Worm (Caenorhabditis elegans) whole organism, young adult: ENCODE measurements around the gene kbp-2.

Source experiments
- B0035.1 ChIP-seq: sonication (generic microtip); optimal IDR thresholded peaks from 2 replicates; lab custom pipeline; 2016; ENCODE audit warnings: missing genetic modification characterization, mild to moderate bottlenecking, missing compliant biosample characterization, missing genotype, missing genetic modification reagents
- B0261.1 ChIP-seq: sonication (generic microtip); optimal IDR thresholded peaks from 2 replicates; lab custom pipeline; 2016; ENCODE audit warnings: mild to moderate bottlenecking, missing genetic modification characterization, moderate library complexity, missing compliant biosample characterization
- B0336.3 ChIP-seq: fragments of 200-800 bp; sonication (Bioruptor generic); IDR thresholded peaks from 2 replicates; pipeline ENCODE4 v1.3.6; 2022; ENCODE audit warnings: missing genetic modification characterization, missing compliant biosample characterization
- C17E4.6 ChIP-seq: fragments of 200-800 bp; sonication (Bioruptor generic); IDR thresholded peaks from 2 replicates; pipeline ENCODE4 v1.3.6; 2022; ENCODE audit warnings: missing genetic modification reagents, missing genetic modification characterization, missing compliant biosample characterization
- F22D6.2 ChIP-seq: sonication (generic microtip); optimal IDR thresholded peaks from 2 replicates; lab custom pipeline; 2016; ENCODE audit warnings: mild to moderate bottlenecking, missing genetic modification characterization, missing compliant biosample characterization
- F23B12.7 ChIP-seq: sonication (generic microtip); optimal IDR thresholded peaks from 2 replicates; lab custom pipeline; 2017; ENCODE audit warnings: missing genetic modification characterization, mild to moderate bottlenecking, missing compliant biosample characterization, antibody characterized with exemption, moderate library complexity; ENCODE audit not compliant: insufficient read depth
- F33H1.4 ChIP-seq: fragments of 200-800 bp; sonication (Bioruptor generic); IDR thresholded peaks from 2 replicates; pipeline ENCODE4 v1.3.6; 2022; ENCODE audit warnings: missing genetic modification reagents, missing genetic modification characterization, missing compliant biosample characterization
- F49E8.2 ChIP-seq: sonication (generic microtip); optimal IDR thresholded peaks from 3 replicates; lab custom pipeline; 2017; ENCODE audit warnings: missing genetic modification characterization, mild to moderate bottlenecking, missing compliant biosample characterization, antibody characterized with exemption, moderate library complexity; ENCODE audit not compliant: insufficient read depth
- T26A5.8 ChIP-seq: sonication (generic microtip); optimal IDR thresholded peaks from 2 replicates; lab custom pipeline; 2016; ENCODE audit warnings: missing genetic modification characterization, missing compliant biosample characterization
- Y53F4B.3 ChIP-seq: fragments of 200-800 bp; sonication (Bioruptor generic); IDR thresholded peaks from 2 replicates; pipeline ENCODE4 v1.3.6; 2022; ENCODE audit warnings: missing genetic modification reagents, missing genetic modification characterization, missing compliant biosample characterization
- Y67H2A.10 ChIP-seq: fragments of 200-800 bp; sonication (Bioruptor generic); conservative IDR thresholded peaks from 2 replicates; pipeline ENCODE4 v1.3.6; 2022; ENCODE audit warnings: missing genetic modification reagents, missing genetic modification characterization, missing compliant biosample characterization
- Y95B8A.8 ChIP-seq: fragments of 200-800 bp; sonication (Bioruptor generic); IDR thresholded peaks from 2 replicates; pipeline ENCODE4 v1.3.6; 2022; ENCODE audit warnings: missing genetic modification reagents, missing genetic modification characterization, missing compliant biosample characterization
- ama-1 ChIP-seq, 3 experiments: fragments of 150-350 bp in 1 of 3; sonication (generic microtip) in 2 of 3; optimal IDR thresholded peaks; 2 replicates each; lab custom pipeline; 2014 to 2018; ENCODE audit warnings: missing biosample characterization in 2 of 3, missing genetic modification characterization in 2 of 3, missing genetic modification reagents in 2 of 3
- aptf-2 ChIP-seq: fragments of 200-800 bp; sonication (Bioruptor generic); conservative IDR thresholded peaks from 2 replicates; pipeline ENCODE4 v1.3.6; 2022; ENCODE audit warnings: missing genetic modification reagents, missing genetic modification characterization, missing compliant biosample characterization
- aptf-3 ChIP-seq: fragments of 200-800 bp; sonication (Bioruptor generic); IDR thresholded peaks from 2 replicates; pipeline ENCODE4 v1.3.6; 2022; ENCODE audit warnings: missing genetic modification characterization, missing compliant biosample characterization
- athp-1 ChIP-seq: sonication (generic microtip); optimal IDR thresholded peaks from 2 replicates; lab custom pipeline; 2017; ENCODE audit warnings: mild to moderate bottlenecking, missing genetic modification characterization, missing compliant biosample characterization
- bed-1 ChIP-seq: fragments of 200-800 bp; sonication (Bioruptor generic); IDR thresholded peaks from 2 replicates; pipeline ENCODE4 v1.3.6; 2022; ENCODE audit warnings: missing genetic modification reagents, missing genetic modification characterization, missing compliant biosample characterization
- ccch-3 ChIP-seq: fragments of 200-800 bp; sonication (Bioruptor generic); optimal IDR thresholded peaks from 2 replicates; lab custom pipeline; 2018; ENCODE audit warnings: mild to moderate bottlenecking, missing genetic modification characterization, missing compliant biosample characterization
- cebp-1 ChIP-seq, 2 experiments: fragments of 200-800 bp in 1 of 2; sonication (Bioruptor generic) in 1 of 2; sonication (generic microtip) in 1 of 2; IDR thresholded peaks in 1 of 2; optimal IDR thresholded peaks in 1 of 2; 2 replicates each; pipeline versions ENCODE4 v1.3.6 to Lab custom; 2017 to 2022; ENCODE audit warnings: missing compliant biosample characterization in 2 of 2, missing genetic modification characterization in 2 of 2, mild to moderate bottlenecking in 1 of 2, missing genetic modification reagents in 1 of 2, moderate library complexity in 1 of 2
- ceh-27 ChIP-seq: fragments of 200-800 bp; sonication (Bioruptor generic); optimal IDR thresholded peaks from 2 replicates; lab custom pipeline; 2018; ENCODE audit warnings: mild to moderate bottlenecking, missing genetic modification characterization, moderate library complexity, missing compliant biosample characterization
- dpl-1 ChIP-seq: fragments of 150-350 bp; optimal IDR thresholded peaks from 2 replicates; lab custom pipeline; 2014; ENCODE audit warnings: missing biosample characterization, missing genetic modification reagents, missing genetic modification characterization
- egl-18 ChIP-seq: fragments of 200-800 bp; sonication (Bioruptor generic); IDR thresholded peaks from 2 replicates; pipeline ENCODE4 v1.3.6; 2022; ENCODE audit warnings: missing genetic modification reagents, missing genetic modification characterization, missing compliant biosample characterization
- egl-44 ChIP-seq: fragments of 200-800 bp; sonication (Bioruptor generic); IDR thresholded peaks from 2 replicates; pipeline ENCODE4 v1.3.6; 2022; ENCODE audit warnings: missing genetic modification reagents, missing genetic modification characterization, missing compliant biosample characterization
- hrde-1 ChIP-seq: sonication (generic microtip); optimal IDR thresholded peaks from 2 replicates; lab custom pipeline; 2016; ENCODE audit warnings: missing genetic modification characterization, mild to moderate bottlenecking, missing compliant biosample characterization, moderate library complexity, missing genotype, missing genetic modification reagents, borderline replicate concordance
- hsf-1 ChIP-seq: fragments of 200-800 bp; sonication (Bioruptor generic); IDR thresholded peaks from 2 replicates; pipeline ENCODE4 v1.3.6; 2022; ENCODE audit warnings: missing genetic modification reagents, missing genetic modification characterization, missing compliant biosample characterization
- let-526 ChIP-seq: fragments of 200-800 bp; sonication (Bioruptor generic); IDR thresholded peaks from 2 replicates; pipeline ENCODE4 v1.3.6; 2022; ENCODE audit warnings: missing genetic modification reagents, missing genetic modification characterization, missing compliant biosample characterization
- lin-40 ChIP-seq: sonication (generic microtip); optimal IDR thresholded peaks from 2 replicates; lab custom pipeline; 2016; ENCODE audit warnings: missing genetic modification characterization, mild to moderate bottlenecking, missing compliant biosample characterization, missing genotype, missing genetic modification reagents
- madf-8 ChIP-seq: fragments of 200-800 bp; sonication (Bioruptor generic); conservative IDR thresholded peaks from 2 replicates; pipeline ENCODE4 v1.3.6; 2022; ENCODE audit warnings: missing genetic modification reagents, missing genetic modification characterization, missing compliant biosample characterization
- mel-28 ChIP-seq: sonication (generic microtip); optimal IDR thresholded peaks from 2 replicates; lab custom pipeline; 2016; ENCODE audit warnings: borderline replicate concordance, mild to moderate bottlenecking, missing genetic modification characterization, missing compliant biosample characterization
- mxl-1 ChIP-seq: sonication (generic microtip); optimal IDR thresholded peaks from 2 replicates; lab custom pipeline; 2016; ENCODE audit warnings: missing genetic modification characterization, missing compliant biosample characterization
- nfya-1 ChIP-seq: sonication (generic microtip); optimal IDR thresholded peaks from 2 replicates; lab custom pipeline; 2017; ENCODE audit warnings: antibody characterized with exemption, missing compliant biosample characterization, missing genetic modification characterization, borderline replicate concordance; ENCODE audit not compliant: insufficient read depth
- nhr-120 ChIP-seq: fragments of 200-800 bp; sonication (Bioruptor generic); IDR thresholded peaks from 2 replicates; pipeline ENCODE4 v1.3.6; 2022; ENCODE audit warnings: missing genetic modification characterization, missing compliant biosample characterization
- pbrm-1 ChIP-seq: fragments of 200-800 bp; sonication (Bioruptor generic); IDR thresholded peaks from 2 replicates; pipeline ENCODE4 v1.3.6; 2022; ENCODE audit warnings: missing genetic modification reagents, missing genetic modification characterization, missing compliant biosample characterization
- rec-8 ChIP-seq, 2 experiments: sonication (generic microtip); optimal IDR thresholded peaks; 2 replicates each; lab custom pipeline; 2016; ENCODE audit warnings: mild to moderate bottlenecking in 2 of 2, missing genetic modification characterization in 2 of 2, missing genetic modification reagents in 2 of 2, missing genotype in 2 of 2, missing biosample characterization in 1 of 2, missing compliant biosample characterization in 1 of 2, moderate library complexity in 1 of 2
- repo-1 ChIP-seq: sonication (generic microtip); optimal IDR thresholded peaks from 2 replicates; lab custom pipeline; 2017; ENCODE audit warnings: mild to moderate bottlenecking, missing genetic modification characterization, missing compliant biosample characterization
- snpc-1.1 ChIP-seq: sonication (generic microtip); optimal IDR thresholded peaks from 2 replicates; lab custom pipeline; 2017; ENCODE audit warnings: missing genetic modification characterization, mild to moderate bottlenecking, missing compliant biosample characterization, antibody characterized with exemption, moderate library complexity, missing genotype, missing genetic modification reagents; ENCODE audit not compliant: insufficient read depth
- snpc-1.3 ChIP-seq: sonication (generic microtip); optimal IDR thresholded peaks from 2 replicates; lab custom pipeline; 2017; ENCODE audit warnings: missing genetic modification characterization, mild to moderate bottlenecking, missing compliant biosample characterization, antibody characterized with exemption, moderate library complexity, missing genotype, missing genetic modification reagents; ENCODE audit not compliant: insufficient read depth
- snpc-3.4 ChIP-seq: sonication (generic microtip); optimal IDR thresholded peaks from 2 replicates; lab custom pipeline; 2017; ENCODE audit warnings: missing genetic modification characterization, mild to moderate bottlenecking, missing compliant biosample characterization, antibody characterized with exemption, moderate library complexity, missing genotype, missing genetic modification reagents
- snpc-4 ChIP-seq, 5 experiments: fragments of 150-350 bp in 1 of 5; sonication (generic microtip) in 4 of 5; optimal IDR thresholded peaks; 2 replicates each; lab custom pipeline; 2014 to 2018; ENCODE audit warnings: missing genetic modification characterization in 5 of 5, missing biosample characterization in 3 of 5, antibody characterized with exemption in 2 of 5, mild to moderate bottlenecking in 2 of 5, missing compliant biosample characterization in 2 of 5, missing genotype in 2 of 5, moderate library complexity in 2 of 5, missing genetic modification reagents in 1 of 5
- sptf-2 ChIP-seq: fragments of 200-800 bp; sonication (Bioruptor generic); optimal IDR thresholded peaks from 2 replicates; lab custom pipeline; 2018; ENCODE audit warnings: mild to moderate bottlenecking, missing genetic modification characterization, missing compliant biosample characterization
- tbp1 ChIP-seq: fragments of 200-800 bp; sonication (Bioruptor generic); optimal IDR thresholded peaks from 2 replicates; lab custom pipeline; 2018; ENCODE audit warnings: mild to moderate bottlenecking, missing genetic modification characterization, missing compliant biosample characterization
- tlf-1 ChIP-seq: fragments of 200-800 bp; sonication (Bioruptor generic); optimal IDR thresholded peaks from 2 replicates; lab custom pipeline; 2018; ENCODE audit warnings: mild to moderate bottlenecking, missing genetic modification characterization, missing compliant biosample characterization
- unc-130 ChIP-seq: sonication (generic microtip); optimal IDR thresholded peaks from 2 replicates; lab custom pipeline; 2016; ENCODE audit warnings: missing genetic modification reagents, missing genetic modification characterization, missing compliant biosample characterization
- ztf-18 ChIP-seq: sonication (generic microtip); optimal IDR thresholded peaks from 2 replicates; lab custom pipeline; 2016; ENCODE audit warnings: missing genotype, mild to moderate bottlenecking, missing genetic modification characterization, missing compliant biosample characterization
- ztf-22 ChIP-seq: fragments of 200-800 bp; sonication (Bioruptor generic); optimal IDR thresholded peaks from 2 replicates; lab custom pipeline; 2018; ENCODE audit warnings: mild to moderate bottlenecking, missing genetic modification characterization, moderate library complexity, missing compliant biosample characterization
- ztf-6 ChIP-seq: fragments of 200-800 bp; sonication (Bioruptor generic); IDR thresholded peaks from 2 replicates; pipeline ENCODE4 v1.3.6; 2022; ENCODE audit warnings: missing genetic modification reagents, missing genetic modification characterization, missing compliant biosample characterization

Gene kbp-2

ce11 chrIII:4912317-4912716, 8.6 kb upstream of the kbp-2 start, which contains the start of the genes F26F4.9 and cee-1 (continued):
- TF ChIP-seq B0261.1 (tag; lab: Kevin White, UChicago), result no peak
- no peak for TF ChIP-seq let-526
- no peak for TF ChIP-seq athp-1 (tag; lab: Kevin White, UChicago)
- TF ChIP-seq hsf-1 (GFP tag; lab: Robert Waterston, UW), result no peak
- no peak for TF ChIP-seq F22D6.2 (tag; lab: Kevin White, UChicago)
- no peak for TF ChIP-seq aptf-2 (GFP tag; lab: Robert Waterston, UW)
- no peak for TF ChIP-seq ztf-6 (GFP tag; lab: Robert Waterston, UW)
- no peak for TF ChIP-seq pbrm-1 (GFP tag; lab: Robert Waterston, UW)
- no peak for TF ChIP-seq egl-44 (GFP tag; lab: Robert Waterston, UW)
- no peak for TF ChIP-seq aptf-3 (GFP tag; lab: Robert Waterston, UW)
- no peak for TF ChIP-seq ztf-22 (GFP tag; lab: Kevin White, UChicago)
- TF ChIP-seq snpc-3.4, result no peak
- no peak for TF ChIP-seq nhr-120 (GFP tag; lab: Robert Waterston, UW)
- no peak for TF ChIP-seq egl-18 (GFP tag; lab: Robert Waterston, UW)
- TF ChIP-seq snpc-1.3 (tag; lab: Kevin White, UChicago), result no peak
- peak; percentile 5 for TF ChIP-seq lin-40 (tag; lab: Kevin White, UChicago)
- no peak for TF ChIP-seq cebp-1 (GFP tag; IDR thresholded peaks at IDR 0.05; lab: Robert Waterston, UW)
- TF ChIP-seq cebp-1 (tag; optimal IDR thresholded peaks at IDR 0.05; lab: Kevin White, UChicago), result peak; percentile 24
- no peak for TF ChIP-seq tlf-1 (GFP tag; lab: Kevin White, UChicago)
- no peak for TF ChIP-seq B0336.3 (GFP tag; lab: Robert Waterston, UW)
- TF ChIP-seq nfya-1, result no peak
- TF ChIP-seq dpl-1, result no peak
- no peak for TF ChIP-seq Y53F4B.3 (GFP tag; lab: Robert Waterston, UW)
- TF ChIP-seq T26A5.8, result no peak
- peak in 1 of 2 experiments; percentile 53 for TF ChIP-seq rec-8 (tag; optimal IDR thresholded peaks at IDR 0.05; lab: Kevin White, UChicago)
- TF ChIP-seq ccch-3 (GFP tag; lab: Kevin White, UChicago), result no peak
- no peak for TF ChIP-seq repo-1 (tag; lab: Kevin White, UChicago)
- no peak for TF ChIP-seq mxl-1 (tag; lab: Kevin White, UChicago)
- TF ChIP-seq unc-130 (GFP tag; lab: Kevin White, UChicago), result peak; percentile 53
- no peak for TF ChIP-seq snpc-1.1 (tag; lab: Kevin White, UChicago)
- no peak for TF ChIP-seq C17E4.6 (GFP tag; lab: Robert Waterston, UW)
- no peak for TF ChIP-seq B0035.1 (tag; lab: Kevin White, UChicago)
- no peak for TF ChIP-seq tbp1 (GFP tag; lab: Kevin White, UChicago)
- no peak for TF ChIP-seq mel-28 (tag; lab: Kevin White, UChicago)
- peak; percentile 8 for TF ChIP-seq ztf-18 (tag; lab: Kevin White, UChicago)
- peak; percentile 36; the same call in 1 of the 2 replicates for TF ChIP-seq madf-8
- peak; percentile 61 for TF ChIP-seq ceh-27 (GFP tag; lab: Kevin White, UChicago)
- no peak for TF ChIP-seq ama-1 (optimal IDR thresholded peaks at IDR 0.05; lab: Kevin White, UChicago)
- TF ChIP-seq ama-1 (GFP tag; optimal IDR thresholded peaks at IDR 0.05; lab: Kevin White, UChicago), result no peak
- TF ChIP-seq sptf-2 (GFP tag; lab: Kevin White, UChicago), result no peak
- TF ChIP-seq snpc-4 (GFP tag; optimal IDR thresholded peaks at IDR 0.05; lab: Kevin White, UChicago), result no peak
- TF ChIP-seq snpc-4 (tag; optimal IDR thresholded peaks at IDR 0.05; lab: Kevin White, UChicago), result no peak
- no peak for TF ChIP-seq hrde-1 (tag; lab: Kevin White, UChicago)
- no peak for TF ChIP-seq bed-1 (GFP tag; lab: Robert Waterston, UW)
- TF ChIP-seq Y67H2A.10 (GFP tag; lab: Robert Waterston, UW), result no peak
- TF ChIP-seq F23B12.7 (tag; lab: Kevin White, UChicago), result no peak
- no peak for TF ChIP-seq F49E8.2 (tag; lab: Kevin White, UChicago)
- TF ChIP-seq F33H1.4 (GFP tag; lab: Robert Waterston, UW), result no peak; the same call in 1 of the 2 replicates
- no peak for TF ChIP-seq Y95B8A.8 (GFP tag; lab: Robert Waterston, UW)
